Worm (Caenorhabditis elegans) whole organism, young adult: ENCODE data around the gene dao-6.

Experiments used
- B0336.3 ChIP-seq: fragments of 200-800 bp; sonication (Bioruptor generic); IDR thresholded peaks from 2 replicates; pipeline ENCODE4 v1.3.6; 2022; ENCODE audit warnings: missing genetic modification characterization, missing compliant biosample characterization
- C06A6.2 ChIP-seq: fragments of 200-800 bp; sonication (Bioruptor generic); conservative IDR thresholded peaks from 2 replicates; pipeline ENCODE4 v1.3.6; 2022; ENCODE audit warnings: missing genetic modification characterization, missing compliant biosample characterization
- C17E4.6 ChIP-seq: fragments of 200-800 bp; sonication (Bioruptor generic); IDR thresholded peaks from 2 replicates; pipeline ENCODE4 v1.3.6; 2022; ENCODE audit warnings: missing genetic modification reagents, missing genetic modification characterization, missing compliant biosample characterization
- F23B12.7 ChIP-seq: sonication (generic microtip); optimal IDR thresholded peaks from 2 replicates; lab custom pipeline; 2017; ENCODE audit warnings: missing genetic modification characterization, mild to moderate bottlenecking, missing compliant biosample characterization, antibody characterized with exemption, moderate library complexity; ENCODE audit not compliant: insufficient read depth
- F49E8.2 ChIP-seq: sonication (generic microtip); optimal IDR thresholded peaks from 3 replicates; lab custom pipeline; 2017; ENCODE audit warnings: missing genetic modification characterization, mild to moderate bottlenecking, missing compliant biosample characterization, antibody characterized with exemption, moderate library complexity; ENCODE audit not compliant: insufficient read depth
- F55B11.4 ChIP-seq: sonication (generic microtip); optimal IDR thresholded peaks from 2 replicates; lab custom pipeline; 2016; ENCODE audit warnings: missing compliant biosample characterization, missing genetic modification characterization, borderline replicate concordance; ENCODE audit not compliant: insufficient read depth
- F57A8.1 ChIP-seq: fragments of 200-800 bp; sonication (Bioruptor generic); optimal IDR thresholded peaks from 2 replicates; lab custom pipeline; 2018; ENCODE audit warnings: mild to moderate bottlenecking, missing genetic modification characterization, moderate library complexity, missing compliant biosample characterization
- F57C9.4 ChIP-seq: sonication (generic microtip); optimal IDR thresholded peaks from 2 replicates; lab custom pipeline; 2017; ENCODE audit warnings: mild to moderate bottlenecking, missing genetic modification characterization, missing compliant biosample characterization
- ZK185.1 ChIP-seq: sonication (generic microtip); optimal IDR thresholded peaks from 2 replicates; lab custom pipeline; 2016; ENCODE audit warnings: mild to moderate bottlenecking, missing genetic modification characterization, missing compliant biosample characterization; ENCODE audit not compliant: poor library complexity, severe bottlenecking
- attf-3 ChIP-seq: fragments of 200-800 bp; sonication (Bioruptor generic); conservative IDR thresholded peaks from 2 replicates; pipeline ENCODE4 v1.3.6; 2022; ENCODE audit warnings: missing genetic modification reagents, missing genetic modification characterization, missing compliant biosample characterization
- attf-6 ChIP-seq: fragments of 200-800 bp; sonication (Bioruptor generic); IDR thresholded peaks from 2 replicates; pipeline ENCODE4 v1.3.6; 2022; ENCODE audit warnings: missing genetic modification reagents, missing genetic modification characterization, missing compliant biosample characterization
- bed-1 ChIP-seq: fragments of 200-800 bp; sonication (Bioruptor generic); IDR thresholded peaks from 2 replicates; pipeline ENCODE4 v1.3.6; 2022; ENCODE audit warnings: missing genetic modification reagents, missing genetic modification characterization, missing compliant biosample characterization
- ceh-27 ChIP-seq: fragments of 200-800 bp; sonication (Bioruptor generic); optimal IDR thresholded peaks from 2 replicates; lab custom pipeline; 2018; ENCODE audit warnings: mild to moderate bottlenecking, missing genetic modification characterization, moderate library complexity, missing compliant biosample characterization
- ceh-79 ChIP-seq: sonication (generic microtip); optimal IDR thresholded peaks from 2 replicates; lab custom pipeline; 2017; ENCODE audit warnings: mild to moderate bottlenecking, missing genetic modification characterization, missing compliant biosample characterization
- ceh-91 ChIP-seq: fragments of 200-800 bp; sonication (Bioruptor generic); IDR thresholded peaks from 2 replicates; pipeline ENCODE4 v1.3.6; 2022; ENCODE audit warnings: missing genetic modification reagents, missing genetic modification characterization, missing compliant biosample characterization
- die-1 ChIP-seq: sonication (generic microtip); optimal IDR thresholded peaks from 2 replicates; lab custom pipeline; 2016; ENCODE audit warnings: missing genotype, mild to moderate bottlenecking, missing genetic modification characterization, missing compliant biosample characterization
- dpff-1 ChIP-seq: sonication (generic microtip); optimal IDR thresholded peaks from 2 replicates; lab custom pipeline; 2017; ENCODE audit warnings: mild to moderate bottlenecking, missing genetic modification characterization, missing compliant biosample characterization
- dpl-1 ChIP-seq: fragments of 150-350 bp; optimal IDR thresholded peaks from 2 replicates; lab custom pipeline; 2014; ENCODE audit warnings: missing biosample characterization, missing genetic modification reagents, missing genetic modification characterization
- egrh-3 ChIP-seq: fragments of 200-800 bp; sonication (Bioruptor generic); IDR thresholded peaks from 2 replicates; pipeline ENCODE4 v1.3.6; 2022; ENCODE audit warnings: missing genetic modification reagents, missing genetic modification characterization, missing compliant biosample characterization
- fkh-3 ChIP-seq: sonication (generic microtip); optimal IDR thresholded peaks from 2 replicates; lab custom pipeline; 2016; ENCODE audit warnings: mild to moderate bottlenecking, missing genetic modification characterization, missing compliant biosample characterization
- him-1 ChIP-seq: sonication (generic microtip); optimal IDR thresholded peaks from 2 replicates; lab custom pipeline; 2016; ENCODE audit warnings: missing genotype, missing genetic modification reagents, missing genetic modification characterization, missing compliant biosample characterization
- hlh-12 ChIP-seq: sonication (generic microtip); optimal IDR thresholded peaks from 2 replicates; lab custom pipeline; 2016; ENCODE audit warnings: missing genetic modification characterization, missing compliant biosample characterization
- lin-54 ChIP-seq: fragments of 200-800 bp; sonication (Bioruptor generic); optimal IDR thresholded peaks from 2 replicates; lab custom pipeline; 2018; ENCODE audit warnings: mild to moderate bottlenecking, missing genetic modification characterization, missing compliant biosample characterization
- lir-1 ChIP-seq: fragments of 200-800 bp; sonication (Bioruptor generic); conservative IDR thresholded peaks from 2 replicates; pipeline ENCODE4 v1.3.6; 2022; ENCODE audit warnings: missing genetic modification reagents, missing genetic modification characterization, missing compliant biosample characterization
- lsy-27 ChIP-seq: sonication (generic microtip); optimal IDR thresholded peaks from 2 replicates; lab custom pipeline; 2017; ENCODE audit warnings: missing genetic modification characterization, mild to moderate bottlenecking, missing compliant biosample characterization, antibody characterized with exemption, missing genotype, borderline replicate concordance; ENCODE audit not compliant: insufficient read depth
- madf-10 ChIP-seq: sonication (generic microtip); optimal IDR thresholded peaks from 2 replicates; lab custom pipeline; 2016; ENCODE audit warnings: mild to moderate bottlenecking, missing genetic modification characterization, missing compliant biosample characterization
- madf-3 ChIP-seq: fragments of 200-800 bp; sonication (Bioruptor generic); IDR thresholded peaks from 2 replicates; pipeline ENCODE4 v1.3.6; 2022; ENCODE audit warnings: missing genetic modification reagents, missing genetic modification characterization, missing compliant biosample characterization
- madf-6 ChIP-seq: fragments of 200-800 bp; sonication (Bioruptor generic); IDR thresholded peaks from 2 replicates; pipeline ENCODE4 v1.3.6; 2022; ENCODE audit warnings: missing genetic modification reagents, missing genetic modification characterization, missing compliant biosample characterization
- mcd-1 ChIP-seq: fragments of 200-800 bp; sonication (Bioruptor generic); IDR thresholded peaks from 2 replicates; pipeline ENCODE4 v1.3.6; 2022; ENCODE audit warnings: missing genetic modification reagents, missing genetic modification characterization, missing compliant biosample characterization
- nfya-1 ChIP-seq: sonication (generic microtip); optimal IDR thresholded peaks from 2 replicates; lab custom pipeline; 2017; ENCODE audit warnings: antibody characterized with exemption, missing compliant biosample characterization, missing genetic modification characterization, borderline replicate concordance; ENCODE audit not compliant: insufficient read depth
- nfyb-1 ChIP-seq: fragments of 200-800 bp; sonication (Bioruptor generic); IDR thresholded peaks from 2 replicates; pipeline ENCODE4 v1.3.6; 2022; ENCODE audit warnings: missing genetic modification reagents, missing genetic modification characterization, missing compliant biosample characterization
- nhr-27 ChIP-seq: fragments of 200-800 bp; sonication (Bioruptor generic); optimal IDR thresholded peaks from 2 replicates; lab custom pipeline; 2018; ENCODE audit warnings: mild to moderate bottlenecking, missing genetic modification characterization, moderate library complexity, missing compliant biosample characterization
- nhr-80 ChIP-seq: sonication (generic microtip); optimal IDR thresholded peaks from 2 replicates; lab custom pipeline; 2016; ENCODE audit warnings: missing genetic modification characterization, missing compliant biosample characterization
- rcor-1 ChIP-seq: fragments of 200-800 bp; sonication (Bioruptor generic); IDR thresholded peaks from 2 replicates; pipeline ENCODE4 v1.3.6; 2022; ENCODE audit warnings: missing genetic modification reagents, missing genetic modification characterization, missing compliant biosample characterization
- rec-8 ChIP-seq, 2 experiments: sonication (generic microtip); optimal IDR thresholded peaks; 2 replicates each; lab custom pipeline; 2016; ENCODE audit warnings: mild to moderate bottlenecking in 2 of 2, missing genetic modification characterization in 2 of 2, missing genetic modification reagents in 2 of 2, missing genotype in 2 of 2, missing biosample characterization in 1 of 2, missing compliant biosample characterization in 1 of 2, moderate library complexity in 1 of 2
- repo-1 ChIP-seq: sonication (generic microtip); optimal IDR thresholded peaks from 2 replicates; lab custom pipeline; 2017; ENCODE audit warnings: mild to moderate bottlenecking, missing genetic modification characterization, missing compliant biosample characterization
- rpc-1 ChIP-seq, 2 experiments: fragments of 150-350 bp in 1 of 2; sonication (generic microtip) in 1 of 2; optimal IDR thresholded peaks; 2 replicates each; lab custom pipeline; 2014 to 2018; ENCODE audit warnings: missing biosample characterization in 1 of 2, missing genetic modification characterization in 1 of 2, missing genetic modification reagents in 1 of 2, missing genotype in 1 of 2
- sdz-38 ChIP-seq: sonication (generic microtip); optimal IDR thresholded peaks from 2 replicates; lab custom pipeline; 2016; ENCODE audit warnings: missing genotype, missing genetic modification characterization, missing compliant biosample characterization
- snpc-1.1 ChIP-seq: sonication (generic microtip); optimal IDR thresholded peaks from 2 replicates; lab custom pipeline; 2017; ENCODE audit warnings: missing genetic modification characterization, mild to moderate bottlenecking, missing compliant biosample characterization, antibody characterized with exemption, moderate library complexity, missing genotype, missing genetic modification reagents; ENCODE audit not compliant: insufficient read depth
- snpc-4 ChIP-seq, 5 experiments: fragments of 150-350 bp in 1 of 5; sonication (generic microtip) in 4 of 5; optimal IDR thresholded peaks; 2 replicates each; lab custom pipeline; 2014 to 2018; ENCODE audit warnings: missing genetic modification characterization in 5 of 5, missing biosample characterization in 3 of 5, antibody characterized with exemption in 2 of 5, mild to moderate bottlenecking in 2 of 5, missing compliant biosample characterization in 2 of 5, missing genotype in 2 of 5, moderate library complexity in 2 of 5, missing genetic modification reagents in 1 of 5
- sptf-2 ChIP-seq: fragments of 200-800 bp; sonication (Bioruptor generic); optimal IDR thresholded peaks from 2 replicates; lab custom pipeline; 2018; ENCODE audit warnings: mild to moderate bottlenecking, missing genetic modification characterization, missing compliant biosample characterization
- tbp1 ChIP-seq: fragments of 200-800 bp; sonication (Bioruptor generic); optimal IDR thresholded peaks from 2 replicates; lab custom pipeline; 2018; ENCODE audit warnings: mild to moderate bottlenecking, missing genetic modification characterization, missing compliant biosample characterization
- tlf-1 ChIP-seq: fragments of 200-800 bp; sonication (Bioruptor generic); optimal IDR thresholded peaks from 2 replicates; lab custom pipeline; 2018; ENCODE audit warnings: mild to moderate bottlenecking, missing genetic modification characterization, missing compliant biosample characterization
- ztf-22 ChIP-seq: fragments of 200-800 bp; sonication (Bioruptor generic); optimal IDR thresholded peaks from 2 replicates; lab custom pipeline; 2018; ENCODE audit warnings: mild to moderate bottlenecking, missing genetic modification characterization, moderate library complexity, missing compliant biosample characterization
- ztf-26 ChIP-seq: sonication (generic microtip); optimal IDR thresholded peaks from 2 replicates; lab custom pipeline; 2017; ENCODE audit warnings: missing genetic modification characterization, missing compliant biosample characterization

dao-6 gene

DNA sequence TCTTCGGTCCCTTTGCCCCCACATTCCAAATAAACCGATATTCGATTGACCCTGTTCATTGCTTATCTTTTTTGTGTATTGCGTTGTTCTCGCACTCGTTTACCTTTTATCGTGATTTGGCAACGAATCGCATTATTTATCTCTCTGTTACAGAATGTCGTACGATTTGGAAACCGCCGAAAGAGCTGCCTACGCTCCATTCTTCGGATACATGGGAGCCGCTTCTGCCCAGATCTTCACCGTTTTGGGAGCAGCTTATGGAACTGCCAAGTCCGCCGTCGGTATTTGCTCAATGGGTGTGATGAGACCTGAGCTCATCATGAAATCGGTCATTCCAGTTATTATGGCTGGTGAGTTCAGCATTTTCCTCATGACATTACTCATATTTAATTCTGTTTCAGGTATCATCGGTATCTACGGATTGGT is 46.0 kb upstream of the dao-6 start, which contains the start of gene vha-2 (continued):
- no peak for TF ChIP-seq fkh-3 (tag; lab: Kevin White, UChicago)
- no peak for TF ChIP-seq C06A6.2 (GFP tag; lab: Robert Waterston, UW)
- TF ChIP-seq snpc-4 (GFP tag; optimal IDR thresholded peaks at IDR 0.05; lab: Kevin White, UChicago) = no peak
- peak in 1 of 4 experiments; percentile 29 for TF ChIP-seq snpc-4 (tag; optimal IDR thresholded peaks at IDR 0.05; lab: Kevin White, UChicago)
- no peak for TF ChIP-seq nfya-1 (tag; lab: Kevin White, UChicago)
- no peak for TF ChIP-seq bed-1 (GFP tag; lab: Robert Waterston, UW)
- peak; percentile 3 for TF ChIP-seq lin-54 (GFP tag; lab: Kevin White, UChicago)
- TF ChIP-seq snpc-1.1 (tag; lab: Kevin White, UChicago) = no peak
- TF ChIP-seq F57A8.1 = no peak
- no peak for TF ChIP-seq rec-8 (tag; optimal IDR thresholded peaks at IDR 0.05; lab: Kevin White, UChicago)
- no peak for TF ChIP-seq egrh-3 (GFP tag; lab: Robert Waterston, UW)
- TF ChIP-seq lir-1 (GFP tag; lab: Robert Waterston, UW) = no peak
- peak; percentile 62 for TF ChIP-seq mcd-1 (GFP tag; lab: Robert Waterston, UW)
- TF ChIP-seq C17E4.6 (GFP tag; lab: Robert Waterston, UW) = peak; percentile 22; the same call in 1 of the 2 replicates
- no peak for TF ChIP-seq ztf-22 (GFP tag; lab: Kevin White, UChicago)
- TF ChIP-seq hlh-12 = no peak
- peak; percentile 11 for TF ChIP-seq dpff-1 (tag; lab: Kevin White, UChicago)
- TF ChIP-seq nfyb-1 (GFP tag; lab: Robert Waterston, UW) = peak; percentile 77
- TF ChIP-seq F57C9.4 (tag; lab: Kevin White, UChicago) = no peak
- peak; percentile 54 for TF ChIP-seq F49E8.2
- no peak for TF ChIP-seq rpc-1 (optimal IDR thresholded peaks at IDR 0.05; lab: Kevin White, UChicago)
- no peak for TF ChIP-seq rpc-1 (tag; optimal IDR thresholded peaks at IDR 0.05; lab: Kevin White, UChicago)
- no peak for TF ChIP-seq lsy-27
- no peak for TF ChIP-seq F23B12.7 (tag; lab: Kevin White, UChicago)
- TF ChIP-seq die-1 (tag; lab: Kevin White, UChicago) = peak; percentile 62
- TF ChIP-seq nhr-27 = no peak
- no peak for TF ChIP-seq ceh-27
- TF ChIP-seq madf-6 (GFP tag; lab: Robert Waterston, UW) = peak; percentile 57
- TF ChIP-seq repo-1 (tag; lab: Kevin White, UChicago) = peak; percentile 62
- no peak for TF ChIP-seq rcor-1
- no peak for TF ChIP-seq sdz-38 (tag; lab: Kevin White, UChicago)
- no peak for TF ChIP-seq attf-3 (GFP tag; lab: Robert Waterston, UW)
- TF ChIP-seq madf-3 (GFP tag; lab: Robert Waterston, UW) = 0 out of 2 replicates have a peak, but pooled peaks have one; percentile 64
- peak; percentile 37 for TF ChIP-seq ZK185.1 (tag; lab: Kevin White, UChicago)
- peak; percentile 23 for TF ChIP-seq madf-10 (tag; lab: Kevin White, UChicago)
- TF ChIP-seq attf-6 (GFP tag; lab: Robert Waterston, UW) = no peak
- no peak for TF ChIP-seq nhr-80 (tag; lab: Kevin White, UChicago)
- TF ChIP-seq dpl-1 (GFP tag; lab: Kevin White, UChicago) = no peak
- TF ChIP-seq him-1 (tag; lab: Kevin White, UChicago) = no peak
- TF ChIP-seq ztf-26 (tag; lab: Kevin White, UChicago) = peak; percentile 23
- TF ChIP-seq F55B11.4 (tag; lab: Kevin White, UChicago) = no peak
- peak; percentile 92 for TF ChIP-seq B0336.3 (GFP tag; lab: Robert Waterston, UW)
- peak; percentile 76 for TF ChIP-seq tlf-1 (GFP tag; lab: Kevin White, UChicago)
- TF ChIP-seq sptf-2 (GFP tag; lab: Kevin White, UChicago) = no peak
- peak; percentile 31 for TF ChIP-seq tbp1 (GFP tag; lab: Kevin White, UChicago)
- TF ChIP-seq ceh-79 = peak; percentile 53
- no peak for TF ChIP-seq ceh-91
- TF ChIP-seq, all 124 proteins: peak for 43
